Fruit fly (Drosophila melanogaster): Measurements from ENCODE around the gene CG43291.

The CG43291 gene

dm6 chr3R:14245371-14245770, 894 bp upstream of the CG43291 start, which contains the start of gene CG9616:
CG9616 (minus strand) TSS chr3R:14245471.
- no peak for TF ChIP-seq ttk (optimal IDR thresholded peaks at IDR 0.05)
- no peak for TF ChIP-seq h (optimal IDR thresholded peaks at IDR 0.05)
- no peak for TF ChIP-seq Sin3A (optimal IDR thresholded peaks at IDR 0.05)
- no peak for TF ChIP-seq Myc (optimal IDR thresholded peaks at IDR 0.05)
- TF ChIP-seq psq (optimal IDR thresholded peaks at IDR 0.05) = no peak
- TF ChIP-seq insv (optimal IDR thresholded peaks at IDR 0.05) = no peak

dm6 chr3R:14229045-14229444, 15.4 kb downstream of the CG43291 start, which contains the start of gene CG9624:
CG9624 (minus strand) TSS chr3R:14229145.
- TF ChIP-seq Sin3A (optimal IDR thresholded peaks at IDR 0.05) (no peak), insv (optimal IDR thresholded peaks at IDR 0.05) (no peak), h (optimal IDR thresholded peaks at IDR 0.05) (no peak), Myc (optimal IDR thresholded peaks at IDR 0.05) (no peak), psq (optimal IDR thresholded peaks at IDR 0.05) (no peak), ttk (optimal IDR thresholded peaks at IDR 0.05) (no peak)

dm6 chr3R:14226662-14227061, 17.8 kb downstream of the CG43291 start, which contains the start of gene CG9631:
CG9631 (minus strand) TSS chr3R:14226762.
- TF ChIP-seq h (optimal IDR thresholded peaks at IDR 0.05) (no peak), psq (optimal IDR thresholded peaks at IDR 0.05) (no peak), Sin3A (optimal IDR thresholded peaks at IDR 0.05) (no peak), ttk (optimal IDR thresholded peaks at IDR 0.05) (no peak), Myc (optimal IDR thresholded peaks at IDR 0.05) (no peak), insv (optimal IDR thresholded peaks at IDR 0.05) (no peak)

dm6 chr3R:14224105-14224574, 20.3 kb downstream of the CG43291 start, which contains the start of gene Sp212:
Sp212 (minus strand) TSS chr3R:14224155.
- no peak for TF ChIP-seq psq (optimal IDR thresholded peaks at IDR 0.05)
- TF ChIP-seq Sin3A (optimal IDR thresholded peaks at IDR 0.05) = no peak
- no peak for TF ChIP-seq insv (optimal IDR thresholded peaks at IDR 0.05)
- no peak for TF ChIP-seq Myc (optimal IDR thresholded peaks at IDR 0.05)

DNA sequence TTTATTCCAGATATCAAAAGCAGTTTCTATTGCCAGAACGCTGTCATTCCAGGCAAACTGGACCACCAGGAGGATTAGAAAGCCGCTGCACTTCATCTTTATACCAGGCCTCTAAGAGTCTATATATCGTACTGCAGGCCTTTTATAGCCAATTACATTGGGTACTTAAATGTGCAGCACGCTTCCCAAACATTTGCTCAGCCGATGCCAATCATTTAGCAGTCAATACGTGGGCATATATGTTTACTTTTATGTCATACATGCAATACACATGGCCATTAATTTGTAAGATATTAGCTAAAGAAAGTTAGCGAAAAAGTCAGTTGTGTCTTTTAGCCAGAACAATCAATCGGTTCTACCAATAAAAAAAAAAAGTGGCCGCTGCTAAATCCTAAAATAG, 23.0 kb downstream of the CG43291 start, which contains the start of gene CG33109:
Gene CG33109, minus strand, starts transcription at position 101 of the 400 bp plus-strand sequence.
- TF ChIP-seq Myc (optimal IDR thresholded peaks at IDR 0.05) = no peak
- TF ChIP-seq ttk (optimal IDR thresholded peaks at IDR 0.05) = no peak
- TF ChIP-seq psq (optimal IDR thresholded peaks at IDR 0.05) = no peak
- no peak for TF ChIP-seq h (optimal IDR thresholded peaks at IDR 0.05)
- no peak for TF ChIP-seq Sin3A (optimal IDR thresholded peaks at IDR 0.05)
- no peak for TF ChIP-seq insv (optimal IDR thresholded peaks at IDR 0.05)

DNA sequence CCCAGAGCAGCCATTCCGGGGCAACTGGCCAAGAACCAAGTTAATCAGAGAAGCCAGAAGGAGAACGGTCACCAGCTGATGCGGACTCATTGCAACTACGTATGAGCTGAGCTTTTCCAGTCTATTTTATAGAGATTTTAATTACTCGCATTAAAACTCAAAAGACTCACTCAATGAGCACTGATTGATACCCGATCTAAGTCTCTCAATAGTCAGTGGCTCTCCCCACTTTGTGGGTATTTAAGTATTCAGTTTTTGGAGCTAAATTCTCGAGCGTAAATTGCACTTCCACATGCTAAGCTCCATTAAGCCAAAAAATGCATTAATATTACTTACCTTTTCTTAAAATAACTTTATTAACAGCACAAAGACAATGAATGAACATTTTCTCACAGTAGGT, 24.4 kb downstream of the CG43291 start, which contains the start of gene CG31326:
Gene CG31326, minus strand, starts transcription at position 101 of the 400 bp plus-strand sequence.
- TF ChIP-seq Sin3A (optimal IDR thresholded peaks at IDR 0.05) = no peak
- no peak for TF ChIP-seq psq (optimal IDR thresholded peaks at IDR 0.05)
- TF ChIP-seq Myc (optimal IDR thresholded peaks at IDR 0.05) = no peak

DNA sequence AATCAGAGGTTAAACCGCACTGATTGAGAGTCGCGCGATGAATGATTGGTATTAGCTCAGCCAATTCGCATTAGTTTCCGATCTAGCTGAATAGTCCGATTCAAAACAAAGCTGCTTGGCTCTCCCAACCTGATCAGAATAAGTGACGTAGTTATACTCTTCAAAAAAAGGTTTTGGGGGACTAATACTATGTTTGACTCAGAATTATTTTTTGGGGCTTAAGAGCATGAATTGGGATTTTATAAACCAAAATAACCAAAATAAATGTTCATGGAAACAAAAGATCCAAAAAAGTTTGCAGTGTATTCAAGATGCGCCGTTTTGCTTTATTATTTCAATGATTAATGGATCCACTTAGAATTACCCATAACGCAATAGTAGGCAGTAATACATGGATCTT, 26.6 kb downstream of the CG43291 start, which contains the start of gene CG9649:
Gene CG9649, minus strand, starts transcription at position 44 of the 400 bp plus-strand sequence.
- no peak for TF ChIP-seq psq (optimal IDR thresholded peaks at IDR 0.05)
- no peak for TF ChIP-seq insv (optimal IDR thresholded peaks at IDR 0.05)
- TF ChIP-seq ttk (optimal IDR thresholded peaks at IDR 0.05) = no peak
- no peak for TF ChIP-seq h (optimal IDR thresholded peaks at IDR 0.05)
- no peak for TF ChIP-seq Myc (optimal IDR thresholded peaks at IDR 0.05)
- TF ChIP-seq Sin3A (optimal IDR thresholded peaks at IDR 0.05) = no peak

DNA sequence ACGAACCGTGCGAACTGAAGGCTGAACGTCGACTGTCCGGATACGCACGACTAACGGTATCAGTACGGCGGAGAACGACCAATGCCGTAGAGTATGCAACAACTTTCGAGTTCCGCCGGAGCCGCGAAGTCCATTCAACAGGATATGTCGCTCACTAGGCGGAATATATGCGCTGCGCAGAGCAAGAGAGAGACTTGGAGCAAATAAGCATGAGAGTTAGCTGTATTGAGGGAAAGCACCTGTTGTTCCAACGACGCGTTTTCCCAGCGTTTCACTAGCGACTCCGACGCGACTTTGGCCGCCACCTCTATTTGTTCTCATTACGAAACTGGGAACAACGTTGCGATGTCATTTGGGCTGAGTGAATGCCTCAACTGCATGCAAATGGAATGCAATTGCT, 29.7 kb downstream of the CG43291 start, which contains the start of gene Dop1R1:
Gene Dop1R1, minus strand, starts transcription at position 35 of the 400 bp plus-strand sequence.
- TF ChIP-seq h (optimal IDR thresholded peaks at IDR 0.05) (no peak), psq (optimal IDR thresholded peaks at IDR 0.05) (no peak)

Measured in Kc167 (cell line).